Worm (Caenorhabditis elegans): ENCODE data around the gene efn-2.

efn-2 gene

ce11 chrIV:10576624-10577023 lies 474 bp downstream of the efn-2 start:
- peak in 1 of 2 experiments; percentile 24 for TF ChIP-seq unc-62 (GFP tag; optimal IDR thresholded peaks at IDR 0.05 in 1 of 2)
- no peak for TF ChIP-seq unc-62 (tag; optimal IDR thresholded peaks at IDR 0.05)
- TF ChIP-seq egl-43 (GFP tag; IDR thresholded peaks at IDR 0.05) = no peak

ce11 chrIV:10577600-10577999 lies 1.4 kb downstream of the efn-2 start:
- TF ChIP-seq nhr-111 (GFP tag; optimal IDR thresholded peaks at IDR 0.05) (no peak), zip-11 (GFP tag; IDR thresholded peaks at IDR 0.05) (no peak), Y5F2A.4 (GFP tag; optimal IDR thresholded peaks at IDR 0.05) (no peak), aha-1 (tag) (peak; percentile 91), hlh-30 (tag; optimal IDR thresholded peaks at IDR 0.05; ENCODE audit: insufficient read depth) (no peak)

- TF ChIP-seq ama-1 (optimal IDR thresholded peaks at IDR 0.05) (no peak), ces-1 (GFP tag; optimal IDR thresholded peaks at IDR 0.05) (no peak), nhr-111 (GFP tag; optimal IDR thresholded peaks at IDR 0.05) (no peak), dpl-1 (GFP tag; optimal IDR thresholded peaks at IDR 0.05) (no peak), nhr-102 (tag; optimal IDR thresholded peaks at IDR 0.05) (no peak), nhr-237 (tag; optimal IDR thresholded peaks at IDR 0.05) (no peak), nhr-42 (GFP tag; IDR thresholded peaks at IDR 0.05) (no peak), zip-2 (tag; optimal IDR thresholded peaks at IDR 0.05) (no peak), mdl-1 (tag; optimal IDR thresholded peaks at IDR 0.05) (no peak), D1046.2 (GFP tag; IDR thresholded peaks at IDR 0.05) (no peak), Y105C5A.15 (GFP tag; IDR thresholded peaks at IDR 0.05) (no peak)
Measured at ce11 chrIV:10578367-10578766, 2.2 kb downstream of the efn-2 start, which contains the start of gene lgc-43. TSS of gene lgc-43 (plus strand) at chrIV:10578667.

- TF ChIP-seq lsy-2 (tag; optimal IDR thresholded peaks at IDR 0.05) = no peak
- no peak for TF ChIP-seq lin-29 (GFP tag; IDR thresholded peaks at IDR 0.05)
- no peak for TF ChIP-seq egl-27 (tag; optimal IDR thresholded peaks at IDR 0.05)
- no peak for TF ChIP-seq ceh-32 (tag; optimal IDR thresholded peaks at IDR 0.05; ENCODE audit: poor library complexity)
- no peak for TF ChIP-seq hlh-11 (tag; optimal IDR thresholded peaks at IDR 0.05)
- no peak for TF ChIP-seq ama-1 (optimal IDR thresholded peaks at IDR 0.05)
- no peak for TF ChIP-seq unc-130 (GFP tag; optimal IDR thresholded peaks at IDR 0.05)
- no peak for TF ChIP-seq ztf-11 (tag; optimal IDR thresholded peaks at IDR 0.05)
Measured at ce11 chrIV:10584237-10584636, 8.1 kb downstream of the efn-2 start, which contains the start of gene oac-8. TSS of gene oac-8 (plus strand) at chrIV:10584537.

- TF ChIP-seq ceh-20 (GFP tag; IDR thresholded peaks at IDR 0.05) (no peak), mdl-1 (tag; optimal IDR thresholded peaks at IDR 0.05) (no peak), fos-1 (tag; optimal IDR thresholded peaks at IDR 0.05) (no peak), madf-9 (GFP tag; conservative IDR thresholded peaks at IDR 0.05) (no peak), jun-1 (tag; optimal IDR thresholded peaks at IDR 0.05) (no peak), nhr-28 (tag; optimal IDR thresholded peaks at IDR 0.05) (no peak), tag-97 (GFP tag; IDR thresholded peaks at IDR 0.05) (no peak), lin-15B (tag; optimal IDR thresholded peaks at IDR 0.05) (no peak)
Measured at ce11 chrIV:10589072-10589471, 12.9 kb downstream of the efn-2 start, which contains the start of gene C43F9.4. TSS of gene C43F9.4 (minus strand) at chrIV:10589172.

- TF ChIP-seq ZK337.2 (GFP tag; IDR thresholded peaks at IDR 0.05) (no peak), D1046.2 (GFP tag; IDR thresholded peaks at IDR 0.05) (no peak), lir-3 (tag; optimal IDR thresholded peaks at IDR 0.05) (no peak), daf-8 (GFP tag; IDR thresholded peaks at IDR 0.05) (no peak), mes-2 (tag; optimal IDR thresholded peaks at IDR 0.05; ENCODE audit: poor library complexity, severe bottlenecking) (no peak), Y48G9A.11 (GFP tag; IDR thresholded peaks at IDR 0.05) (no peak), lin-38 (GFP tag; IDR thresholded peaks at IDR 0.05) (no peak), F44E2.7 (GFP tag; IDR thresholded peaks at IDR 0.05) (no peak)
Measured at ce11 chrIV:10590649-10591048, 14.5 kb downstream of the efn-2 start, which contains the start of the genes C43F9.5 and nkb-2. TSS of gene C43F9.5 (minus strand) at chrIV:10590749. TSS of gene nkb-2 (plus strand) at chrIV:10590925.

All from whole organism, L4 larva.